Worm (Caenorhabditis elegans) whole organism, young adult: ENCODE measurements around the gene kat-1.

Experiments used
- B0035.1 ChIP-seq: sonication (generic microtip); optimal IDR thresholded peaks from 2 replicates; lab custom pipeline; 2016; ENCODE audit warnings: missing genetic modification characterization, mild to moderate bottlenecking, missing compliant biosample characterization, missing genotype, missing genetic modification reagents
- B0336.3 ChIP-seq: fragments of 200-800 bp; sonication (Bioruptor generic); IDR thresholded peaks from 2 replicates; pipeline ENCODE4 v1.3.6; 2022; ENCODE audit warnings: missing genetic modification characterization, missing compliant biosample characterization
- C06A6.2 ChIP-seq: fragments of 200-800 bp; sonication (Bioruptor generic); conservative IDR thresholded peaks from 2 replicates; pipeline ENCODE4 v1.3.6; 2022; ENCODE audit warnings: missing genetic modification characterization, missing compliant biosample characterization
- F22D6.2 ChIP-seq: sonication (generic microtip); optimal IDR thresholded peaks from 2 replicates; lab custom pipeline; 2016; ENCODE audit warnings: mild to moderate bottlenecking, missing genetic modification characterization, missing compliant biosample characterization
- F23B12.7 ChIP-seq: sonication (generic microtip); optimal IDR thresholded peaks from 2 replicates; lab custom pipeline; 2017; ENCODE audit warnings: missing genetic modification characterization, mild to moderate bottlenecking, missing compliant biosample characterization, antibody characterized with exemption, moderate library complexity; ENCODE audit not compliant: insufficient read depth
- F37B4.10 ChIP-seq: fragments of 200-800 bp; sonication (Bioruptor generic); IDR thresholded peaks from 2 replicates; pipeline ENCODE4 v1.3.6; 2022; ENCODE audit warnings: missing genetic modification characterization, missing compliant biosample characterization
- F52B5.7 ChIP-seq: sonication (generic microtip); optimal IDR thresholded peaks from 2 replicates; lab custom pipeline; 2016; ENCODE audit warnings: mild to moderate bottlenecking, missing genetic modification characterization, missing compliant biosample characterization
- F55B11.4 ChIP-seq: sonication (generic microtip); optimal IDR thresholded peaks from 2 replicates; lab custom pipeline; 2016; ENCODE audit warnings: missing compliant biosample characterization, missing genetic modification characterization, borderline replicate concordance; ENCODE audit not compliant: insufficient read depth
- K12H6.12 ChIP-seq: fragments of 200-800 bp; sonication (Bioruptor generic); optimal IDR thresholded peaks from 2 replicates; lab custom pipeline; 2018; ENCODE audit warnings: mild to moderate bottlenecking, missing genetic modification characterization, missing compliant biosample characterization
- T26A5.8 ChIP-seq: sonication (generic microtip); optimal IDR thresholded peaks from 2 replicates; lab custom pipeline; 2016; ENCODE audit warnings: missing genetic modification characterization, missing compliant biosample characterization
- Y53F4B.3 ChIP-seq: fragments of 200-800 bp; sonication (Bioruptor generic); IDR thresholded peaks from 2 replicates; pipeline ENCODE4 v1.3.6; 2022; ENCODE audit warnings: missing genetic modification reagents, missing genetic modification characterization, missing compliant biosample characterization
- Y56A3A.18 ChIP-seq: fragments of 200-800 bp; sonication (Bioruptor generic); IDR thresholded peaks from 2 replicates; pipeline ENCODE4 v1.3.6; 2022; ENCODE audit warnings: missing genetic modification reagents, missing genetic modification characterization, missing compliant biosample characterization
- ZK185.1 ChIP-seq: sonication (generic microtip); optimal IDR thresholded peaks from 2 replicates; lab custom pipeline; 2016; ENCODE audit warnings: mild to moderate bottlenecking, missing genetic modification characterization, missing compliant biosample characterization; ENCODE audit not compliant: poor library complexity, severe bottlenecking
- akir-1 ChIP-seq: fragments of 200-800 bp; sonication (Bioruptor generic); optimal IDR thresholded peaks from 2 replicates; lab custom pipeline; 2018; ENCODE audit warnings: mild to moderate bottlenecking, missing genetic modification characterization, moderate library complexity, missing compliant biosample characterization
- bed-1 ChIP-seq: fragments of 200-800 bp; sonication (Bioruptor generic); IDR thresholded peaks from 2 replicates; pipeline ENCODE4 v1.3.6; 2022; ENCODE audit warnings: missing genetic modification reagents, missing genetic modification characterization, missing compliant biosample characterization
- bed-2 ChIP-seq: fragments of 200-800 bp; sonication (Bioruptor generic); IDR thresholded peaks from 2 replicates; pipeline ENCODE4 v1.3.6; 2022; ENCODE audit warnings: missing genetic modification reagents, missing genetic modification characterization, missing compliant biosample characterization
- dpl-1 ChIP-seq: fragments of 150-350 bp; optimal IDR thresholded peaks from 2 replicates; lab custom pipeline; 2014; ENCODE audit warnings: missing biosample characterization, missing genetic modification reagents, missing genetic modification characterization
- efl-1 ChIP-seq: fragments of 150-350 bp; optimal IDR thresholded peaks from 2 replicates; lab custom pipeline; 2014; ENCODE audit warnings: missing biosample characterization, missing genetic modification reagents, missing genetic modification characterization
- egl-18 ChIP-seq: fragments of 200-800 bp; sonication (Bioruptor generic); IDR thresholded peaks from 2 replicates; pipeline ENCODE4 v1.3.6; 2022; ENCODE audit warnings: missing genetic modification reagents, missing genetic modification characterization, missing compliant biosample characterization
- egl-44 ChIP-seq: fragments of 200-800 bp; sonication (Bioruptor generic); IDR thresholded peaks from 2 replicates; pipeline ENCODE4 v1.3.6; 2022; ENCODE audit warnings: missing genetic modification reagents, missing genetic modification characterization, missing compliant biosample characterization
- ekl-4 ChIP-seq: fragments of 200-800 bp; sonication (Bioruptor generic); IDR thresholded peaks from 2 replicates; pipeline ENCODE4 v1.3.6; 2022; ENCODE audit warnings: missing genetic modification reagents, missing genetic modification characterization, missing compliant biosample characterization
- ets-4 ChIP-seq: fragments of 200-800 bp; sonication (Bioruptor generic); optimal IDR thresholded peaks from 2 replicates; lab custom pipeline; 2018; ENCODE audit warnings: mild to moderate bottlenecking, missing genetic modification characterization, missing compliant biosample characterization
- hlh-12 ChIP-seq: sonication (generic microtip); optimal IDR thresholded peaks from 2 replicates; lab custom pipeline; 2016; ENCODE audit warnings: missing genetic modification characterization, missing compliant biosample characterization
- lir-1 ChIP-seq: fragments of 200-800 bp; sonication (Bioruptor generic); conservative IDR thresholded peaks from 2 replicates; pipeline ENCODE4 v1.3.6; 2022; ENCODE audit warnings: missing genetic modification reagents, missing genetic modification characterization, missing compliant biosample characterization
- madf-10 ChIP-seq: sonication (generic microtip); optimal IDR thresholded peaks from 2 replicates; lab custom pipeline; 2016; ENCODE audit warnings: mild to moderate bottlenecking, missing genetic modification characterization, missing compliant biosample characterization
- madf-3 ChIP-seq: fragments of 200-800 bp; sonication (Bioruptor generic); IDR thresholded peaks from 2 replicates; pipeline ENCODE4 v1.3.6; 2022; ENCODE audit warnings: missing genetic modification reagents, missing genetic modification characterization, missing compliant biosample characterization
- mes-4 ChIP-seq: sonication (generic microtip); optimal IDR thresholded peaks from 2 replicates; lab custom pipeline; 2016; ENCODE audit warnings: missing genotype, missing genetic modification characterization, missing compliant biosample characterization
- nhr-120 ChIP-seq: fragments of 200-800 bp; sonication (Bioruptor generic); IDR thresholded peaks from 2 replicates; pipeline ENCODE4 v1.3.6; 2022; ENCODE audit warnings: missing genetic modification characterization, missing compliant biosample characterization
- nhr-179 ChIP-seq: sonication (generic microtip); optimal IDR thresholded peaks from 2 replicates; lab custom pipeline; 2016; ENCODE audit warnings: mild to moderate bottlenecking, missing genetic modification characterization, missing compliant biosample characterization
- nhr-80 ChIP-seq: sonication (generic microtip); optimal IDR thresholded peaks from 2 replicates; lab custom pipeline; 2016; ENCODE audit warnings: missing genetic modification characterization, missing compliant biosample characterization
- nhr-90 ChIP-seq: sonication (generic microtip); optimal IDR thresholded peaks from 2 replicates; lab custom pipeline; 2016; ENCODE audit warnings: missing genotype, mild to moderate bottlenecking, missing genetic modification characterization, missing compliant biosample characterization
- pbrm-1 ChIP-seq: fragments of 200-800 bp; sonication (Bioruptor generic); IDR thresholded peaks from 2 replicates; pipeline ENCODE4 v1.3.6; 2022; ENCODE audit warnings: missing genetic modification reagents, missing genetic modification characterization, missing compliant biosample characterization
- repo-1 ChIP-seq: sonication (generic microtip); optimal IDR thresholded peaks from 2 replicates; lab custom pipeline; 2017; ENCODE audit warnings: mild to moderate bottlenecking, missing genetic modification characterization, missing compliant biosample characterization
- sdz-38 ChIP-seq: sonication (generic microtip); optimal IDR thresholded peaks from 2 replicates; lab custom pipeline; 2016; ENCODE audit warnings: missing genotype, missing genetic modification characterization, missing compliant biosample characterization
- snpc-1.3 ChIP-seq: sonication (generic microtip); optimal IDR thresholded peaks from 2 replicates; lab custom pipeline; 2017; ENCODE audit warnings: missing genetic modification characterization, mild to moderate bottlenecking, missing compliant biosample characterization, antibody characterized with exemption, moderate library complexity, missing genotype, missing genetic modification reagents; ENCODE audit not compliant: insufficient read depth
- snpc-3.4 ChIP-seq: sonication (generic microtip); optimal IDR thresholded peaks from 2 replicates; lab custom pipeline; 2017; ENCODE audit warnings: missing genetic modification characterization, mild to moderate bottlenecking, missing compliant biosample characterization, antibody characterized with exemption, moderate library complexity, missing genotype, missing genetic modification reagents
- snpc-4 ChIP-seq, 5 experiments: fragments of 150-350 bp in 1 of 5; sonication (generic microtip) in 4 of 5; optimal IDR thresholded peaks; 2 replicates each; lab custom pipeline; 2014 to 2018; ENCODE audit warnings: missing genetic modification characterization in 5 of 5, missing biosample characterization in 3 of 5, antibody characterized with exemption in 2 of 5, mild to moderate bottlenecking in 2 of 5, missing compliant biosample characterization in 2 of 5, missing genotype in 2 of 5, moderate library complexity in 2 of 5, missing genetic modification reagents in 1 of 5
- somi-1 ChIP-seq: fragments of 200-800 bp; sonication (Bioruptor generic); optimal IDR thresholded peaks from 2 replicates; lab custom pipeline; 2018; ENCODE audit warnings: mild to moderate bottlenecking, missing genetic modification characterization, missing compliant biosample characterization
- unc-130 ChIP-seq: sonication (generic microtip); optimal IDR thresholded peaks from 2 replicates; lab custom pipeline; 2016; ENCODE audit warnings: missing genetic modification reagents, missing genetic modification characterization, missing compliant biosample characterization
- unc-62 ChIP-seq: fragments of 150-350 bp; optimal IDR thresholded peaks from 2 replicates; lab custom pipeline; 2014; ENCODE audit warnings: missing biosample characterization, missing genetic modification reagents, missing genetic modification characterization
- zfh-2 ChIP-seq: fragments of 200-800 bp; sonication (Bioruptor generic); conservative IDR thresholded peaks from 2 replicates; pipeline ENCODE4 v1.3.6; 2022; ENCODE audit warnings: missing genetic modification reagents, missing genetic modification characterization, missing compliant biosample characterization
- zim-3 ChIP-seq: sonication (generic microtip); optimal IDR thresholded peaks from 2 replicates; lab custom pipeline; 2017; ENCODE audit warnings: mild to moderate bottlenecking, missing genetic modification characterization, moderate library complexity, missing compliant biosample characterization
- ztf-18 ChIP-seq: sonication (generic microtip); optimal IDR thresholded peaks from 2 replicates; lab custom pipeline; 2016; ENCODE audit warnings: missing genotype, mild to moderate bottlenecking, missing genetic modification characterization, missing compliant biosample characterization
- ztf-25 ChIP-seq: fragments of 200-800 bp; sonication (Bioruptor generic); IDR thresholded peaks from 2 replicates; pipeline ENCODE4 v1.3.6; 2022; ENCODE audit warnings: missing genetic modification reagents, missing genetic modification characterization, missing compliant biosample characterization
- ztf-28 ChIP-seq: fragments of 200-800 bp; sonication (Bioruptor generic); IDR thresholded peaks from 2 replicates; pipeline ENCODE4 v1.3.6; 2022; ENCODE audit warnings: missing genetic modification reagents, missing genetic modification characterization, missing compliant biosample characterization
- ztf-3 ChIP-seq: fragments of 200-800 bp; sonication (Bioruptor generic); optimal IDR thresholded peaks from 2 replicates; lab custom pipeline; 2018; ENCODE audit warnings: mild to moderate bottlenecking, missing genetic modification characterization, missing compliant biosample characterization

The kat-1 gene

DNA sequence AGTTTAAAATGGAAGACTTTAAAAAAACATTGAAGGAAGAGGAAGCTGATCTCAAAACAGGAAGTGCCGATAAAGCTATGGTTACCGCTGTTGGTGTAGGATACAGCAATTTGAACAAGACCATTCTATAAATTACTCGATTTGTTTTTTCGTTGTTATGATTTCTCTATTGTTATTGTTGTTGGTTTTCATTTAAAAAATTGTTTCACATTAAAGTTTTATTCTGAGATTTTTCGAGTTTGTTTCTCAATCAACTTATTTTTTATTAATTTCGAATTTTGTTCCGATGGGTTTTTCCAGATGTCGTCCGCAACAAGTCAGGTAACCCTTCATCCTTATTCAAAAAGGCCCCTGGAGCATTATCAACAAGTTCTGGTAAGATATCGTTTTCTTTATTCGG is 21.8 kb upstream of the kat-1 start, which contains the start of gene ZK1127.12:
Gene ZK1127.12, plus strand, starts transcription at position 301 of the 400 bp plus-strand sequence.
- TF ChIP-seq ztf-28 (no peak), ztf-3 (GFP tag; lab: Kevin White, UChicago) (no peak), ZK185.1 (tag; lab: Kevin White, UChicago) (no peak), snpc-4 (GFP tag; optimal IDR thresholded peaks at IDR 0.05; lab: Kevin White, UChicago) (no peak), snpc-4 (tag; optimal IDR thresholded peaks at IDR 0.05; lab: Kevin White, UChicago) (no peak), efl-1 (no peak), ztf-18 (tag; lab: Kevin White, UChicago) (no peak), nhr-80 (tag; lab: Kevin White, UChicago) (no peak), pbrm-1 (no peak), bed-1 (no peak), B0035.1 (tag; lab: Kevin White, UChicago) (no peak), nhr-120 (no peak), K12H6.12 (no peak), sdz-38 (tag; lab: Kevin White, UChicago) (no peak), snpc-1.3 (no peak), F37B4.10 (GFP tag; lab: Robert Waterston, UW) (no peak), egl-44 (no peak), egl-18 (GFP tag; lab: Robert Waterston, UW) (no peak), madf-10 (no peak), mes-4 (no peak), hlh-12 (tag; lab: Kevin White, UChicago) (no peak)

DNA sequence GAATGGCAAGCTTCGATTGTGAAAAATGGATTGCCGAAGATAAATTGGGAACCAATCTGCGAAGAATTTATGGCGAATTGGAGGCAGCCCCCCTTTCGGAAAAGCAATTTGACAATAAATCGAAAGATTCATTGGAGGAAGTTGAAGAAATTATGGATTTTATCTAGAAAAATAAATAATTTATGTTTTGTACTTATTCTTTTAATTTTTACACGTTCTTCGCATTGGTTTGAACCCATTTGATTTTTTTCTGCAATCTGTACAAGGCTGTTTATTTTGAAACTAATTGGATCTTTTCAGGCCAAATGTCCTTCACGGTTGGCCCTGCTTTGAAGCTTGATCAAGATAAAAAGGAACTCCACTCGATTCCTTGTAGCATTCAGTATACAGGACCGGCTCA is 20.6 kb upstream of the kat-1 start, which contains the start of gene ZK1127.13:
Gene ZK1127.13, plus strand, starts transcription at position 301 of the 400 bp plus-strand sequence.
- TF ChIP-seq ekl-4 (GFP tag; lab: Robert Waterston, UW), result no peak
- TF ChIP-seq lir-1 (GFP tag; lab: Robert Waterston, UW), result no peak
- TF ChIP-seq madf-3, result no peak
- TF ChIP-seq nhr-179 (tag; lab: Kevin White, UChicago), result no peak
- no peak for TF ChIP-seq snpc-4 (GFP tag; optimal IDR thresholded peaks at IDR 0.05; lab: Kevin White, UChicago)
- TF ChIP-seq snpc-4 (tag; optimal IDR thresholded peaks at IDR 0.05; lab: Kevin White, UChicago), result no peak
- TF ChIP-seq F23B12.7, result no peak
- no peak for TF ChIP-seq Y56A3A.18 (GFP tag; lab: Robert Waterston, UW)
- no peak for TF ChIP-seq F55B11.4 (tag; lab: Kevin White, UChicago)

DNA sequence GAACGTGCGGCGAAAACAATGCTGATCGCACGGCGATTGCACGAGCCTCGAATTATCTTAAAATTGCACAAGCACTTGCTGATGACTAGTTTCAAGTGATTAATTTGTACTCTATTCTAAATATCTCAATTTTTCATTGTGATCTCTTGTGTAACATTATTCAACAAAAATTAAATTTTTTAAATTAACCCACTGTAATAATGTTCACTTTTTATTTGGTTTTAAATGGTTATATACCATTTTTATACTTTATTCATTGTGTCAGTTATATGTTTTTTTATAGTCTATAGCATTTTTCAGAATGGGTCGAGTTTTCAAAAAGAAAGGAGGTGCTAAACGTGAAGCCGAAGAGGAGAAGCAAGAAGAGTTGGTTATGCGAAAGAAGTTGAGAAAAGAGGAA is 20.0 kb upstream of the kat-1 start, which contains the start of gene ZK1127.4:
Gene ZK1127.4, plus strand, starts transcription at position 301 of the 400 bp plus-strand sequence.
- TF ChIP-seq unc-62 (GFP tag; lab: Kevin White, UChicago) (no peak), repo-1 (tag; lab: Kevin White, UChicago) (no peak), snpc-3.4 (tag; lab: Kevin White, UChicago) (no peak), F52B5.7 (tag; lab: Kevin White, UChicago) (no peak), ztf-25 (GFP tag; lab: Robert Waterston, UW) (no peak), unc-130 (GFP tag; lab: Kevin White, UChicago) (no peak), F22D6.2 (tag; lab: Kevin White, UChicago) (no peak), T26A5.8 (no peak), nhr-120 (no peak)

DNA sequence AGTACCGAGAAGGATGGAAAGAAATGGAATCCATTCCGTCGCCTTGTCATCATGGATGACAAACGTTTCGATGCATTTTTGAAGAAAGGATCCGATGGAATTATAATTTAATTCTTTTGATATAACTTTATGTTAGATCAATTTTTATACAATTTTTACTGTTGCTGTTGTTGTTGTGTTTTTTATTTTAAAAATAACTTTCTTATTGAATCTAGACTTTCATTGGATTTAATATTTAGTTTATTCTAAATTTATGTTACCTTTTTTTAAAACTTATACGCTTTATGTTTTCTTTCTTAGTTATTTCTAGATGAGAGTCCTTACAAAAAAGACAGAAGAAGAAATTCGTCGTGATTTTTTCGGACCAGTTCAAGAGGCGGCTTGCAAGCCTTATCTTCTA is 18.6 kb upstream of the kat-1 start, which contains the start of gene ZK1127.3:
Gene ZK1127.3, plus strand, starts transcription at position 301 of the 400 bp plus-strand sequence.
- TF ChIP-seq nhr-90 (tag; lab: Kevin White, UChicago) (no peak), zfh-2 (no peak), somi-1 (GFP tag; lab: Kevin White, UChicago) (no peak), ztf-28 (no peak), bed-2 (no peak), akir-1 (GFP tag; lab: Kevin White, UChicago) (no peak), pbrm-1 (no peak), C06A6.2 (GFP tag; lab: Robert Waterston, UW) (no peak), unc-62 (GFP tag; lab: Kevin White, UChicago) (no peak), dpl-1 (no peak), Y53F4B.3 (GFP tag; lab: Robert Waterston, UW) (no peak), B0336.3 (no peak), zim-3 (tag; lab: Kevin White, UChicago) (no peak), ets-4 (no peak)
- TF ChIP-seq, all 124 proteins: peak for 0
